Worm (Caenorhabditis elegans) whole organism, L2 larva: Measurements from ENCODE around the gene allo-1.

Experiments
- R02D3.7 ChIP-seq: fragments of 150-350 bp; optimal IDR thresholded peaks from 2 replicates; lab custom pipeline; 2014; ENCODE audit warnings: missing biosample characterization, missing genetic modification characterization
- Y55F3AM.14 ChIP-seq: fragments of 200-800 bp; sonication (Bioruptor generic); optimal IDR thresholded peaks from 2 replicates; lab custom pipeline; 2018; ENCODE audit warnings: mild to moderate bottlenecking, missing genetic modification characterization, missing compliant biosample characterization
- ZK546.5 ChIP-seq: sonication (generic microtip); optimal IDR thresholded peaks from 2 replicates; lab custom pipeline; 2017; ENCODE audit warnings: missing biosample characterization, missing genetic modification characterization
- alr-1 ChIP-seq: fragments of 150-350 bp; optimal IDR thresholded peaks from 2 replicates; lab custom pipeline; 2014; ENCODE audit warnings: missing biosample characterization, missing genetic modification characterization
- aly-2 ChIP-seq: fragments of 150-350 bp; optimal IDR thresholded peaks from 2 replicates; lab custom pipeline; 2014; ENCODE audit warnings: missing biosample characterization, missing genetic modification characterization
- ama-1 ChIP-seq: fragments of 150-350 bp; optimal IDR thresholded peaks from 2 replicates; lab custom pipeline; 2018; ENCODE audit warnings: inconsistent platforms
- ceh-16 ChIP-seq: fragments of 150-350 bp; optimal IDR thresholded peaks from 2 replicates; lab custom pipeline; 2014; ENCODE audit warnings: missing biosample characterization, missing genetic modification characterization
- ceh-82 ChIP-seq: fragments of 150-350 bp; optimal IDR thresholded peaks from 2 replicates; lab custom pipeline; 2014; ENCODE audit warnings: missing biosample characterization, missing genetic modification characterization
- dmd-4 ChIP-seq: sonication (generic microtip); optimal IDR thresholded peaks from 2 replicates; lab custom pipeline; 2017; ENCODE audit warnings: missing biosample characterization, missing genetic modification characterization
- egl-27 ChIP-seq: sonication (generic microtip); optimal IDR thresholded peaks from 3 replicates; lab custom pipeline; 2017; ENCODE audit warnings: missing biosample characterization, missing genetic modification reagents, missing genetic modification characterization
- elt-1 ChIP-seq: fragments of 150-350 bp; optimal IDR thresholded peaks from 2 replicates; lab custom pipeline; 2014; ENCODE audit warnings: missing biosample characterization, missing genetic modification characterization
- fos-1 ChIP-seq: fragments of 150-350 bp; optimal IDR thresholded peaks from 2 replicates; lab custom pipeline; 2014; ENCODE audit warnings: missing biosample characterization, missing genetic modification characterization
- gmeb-1 ChIP-seq: fragments of 150-350 bp; optimal IDR thresholded peaks from 2 replicates; lab custom pipeline; 2014; ENCODE audit warnings: missing biosample characterization, missing genetic modification characterization
- lin-11 ChIP-seq: fragments of 150-350 bp; sonication (generic microtip); optimal IDR thresholded peaks from 2 replicates; lab custom pipeline; 2014; ENCODE audit warnings: missing biosample characterization, missing genetic modification characterization, inconsistent platforms, mixed read lengths
- lin-13 ChIP-seq: fragments of 150-350 bp; optimal IDR thresholded peaks from 2 replicates; lab custom pipeline; 2014; ENCODE audit warnings: missing biosample characterization, missing genetic modification reagents, missing genetic modification characterization
- lin-39 ChIP-seq: fragments of 150-350 bp; optimal IDR thresholded peaks from 2 replicates; lab custom pipeline; 2014; ENCODE audit warnings: missing biosample characterization, missing genetic modification reagents, missing genetic modification characterization
- lsy-2 ChIP-seq, 2 experiments: fragments of 150-350 bp in 1 of 2; sonication (generic microtip) in 1 of 2; optimal IDR thresholded peaks; 2 replicates each; lab custom pipeline; 2014 to 2017; ENCODE audit warnings: missing biosample characterization in 2 of 2, missing genetic modification characterization in 2 of 2
- mab-5 ChIP-seq: fragments of 150-350 bp; optimal IDR thresholded peaks from 2 replicates; lab custom pipeline; 2014; ENCODE audit warnings: missing biosample characterization, missing genetic modification characterization
- mdl-1 ChIP-seq, 2 experiments: fragments of 150-350 bp in 1 of 2; sonication (generic microtip) in 1 of 2; optimal IDR thresholded peaks; 2 replicates each; lab custom pipeline; 2017; ENCODE audit warnings: missing biosample characterization in 2 of 2, missing genetic modification characterization in 2 of 2
- nhr-10 ChIP-seq: sonication (generic microtip); optimal IDR thresholded peaks from 2 replicates; lab custom pipeline; 2017; ENCODE audit warnings: missing biosample characterization, missing genetic modification characterization
- nhr-129 ChIP-seq: fragments of 150-350 bp; optimal IDR thresholded peaks from 2 replicates; lab custom pipeline; 2014; ENCODE audit warnings: missing biosample characterization, missing genetic modification characterization
- nhr-21 ChIP-seq: fragments of 150-350 bp; optimal IDR thresholded peaks from 2 replicates; lab custom pipeline; 2014; ENCODE audit warnings: missing biosample characterization, missing genetic modification characterization
- nhr-237 ChIP-seq: fragments of 150-350 bp; optimal IDR thresholded peaks from 2 replicates; lab custom pipeline; 2014; ENCODE audit warnings: missing biosample characterization, missing genetic modification characterization
- nhr-25 ChIP-seq: fragments of 150-350 bp; sonication (generic microtip); optimal IDR thresholded peaks from 3 replicates; lab custom pipeline; 2014; ENCODE audit warnings: missing biosample characterization, missing genetic modification characterization
- nhr-6 ChIP-seq: fragments of 150-350 bp; optimal IDR thresholded peaks from 2 replicates; lab custom pipeline; 2014; ENCODE audit warnings: missing biosample characterization, missing genetic modification characterization
- nhr-77 ChIP-seq: fragments of 150-350 bp; optimal IDR thresholded peaks from 2 replicates; lab custom pipeline; 2014; ENCODE audit warnings: missing biosample characterization, missing genetic modification characterization
- peb-1 ChIP-seq: fragments of 150-350 bp; optimal IDR thresholded peaks from 2 replicates; lab custom pipeline; 2014; ENCODE audit warnings: missing biosample characterization, missing genetic modification characterization
- sem-4 ChIP-seq: fragments of 150-350 bp; optimal IDR thresholded peaks from 2 replicates; lab custom pipeline; 2014; ENCODE audit warnings: missing biosample characterization, missing genetic modification reagents, missing genetic modification characterization
- sma-3 ChIP-seq: sonication (generic microtip); optimal IDR thresholded peaks from 2 replicates; lab custom pipeline; 2016; ENCODE audit warnings: missing genetic modification reagents, missing genetic modification characterization, missing compliant biosample characterization
- sma-9 ChIP-seq, 2 experiments: fragments of 150-350 bp in 1 of 2; sonication (generic microtip) in 1 of 2; optimal IDR thresholded peaks; 2 replicates each; lab custom pipeline; 2014 to 2016; ENCODE audit warnings: missing genetic modification characterization in 2 of 2, mild to moderate bottlenecking in 1 of 2, missing biosample characterization in 1 of 2, missing compliant biosample characterization in 1 of 2, missing genetic modification reagents in 1 of 2, moderate library complexity in 1 of 2
- snpc-4 ChIP-seq: fragments of 150-350 bp; optimal IDR thresholded peaks from 2 replicates; lab custom pipeline; 2014; ENCODE audit warnings: missing biosample characterization, missing genetic modification characterization
- unc-55 ChIP-seq: fragments of 150-350 bp; sonication (generic microtip); optimal IDR thresholded peaks from 3 replicates; lab custom pipeline; 2014; ENCODE audit warnings: missing biosample characterization, missing genetic modification reagents, missing genetic modification characterization
- unc-62 ChIP-seq: fragments of 150-350 bp; optimal IDR thresholded peaks from 2 replicates; lab custom pipeline; 2014; ENCODE audit warnings: missing biosample characterization, missing genetic modification reagents, missing genetic modification characterization
- zag-1 ChIP-seq: fragments of 150-350 bp; optimal IDR thresholded peaks from 2 replicates; lab custom pipeline; 2014; ENCODE audit warnings: missing biosample characterization, missing genetic modification characterization
- ztf-1 ChIP-seq: fragments of 200-800 bp; sonication (Bioruptor generic); conservative IDR thresholded peaks from 2 replicates; pipeline ENCODE4 v1.3.6; 2022; ENCODE audit warnings: missing genetic modification characterization, missing compliant biosample characterization
- ztf-11 ChIP-seq: sonication (generic microtip); optimal IDR thresholded peaks from 2 replicates; lab custom pipeline; 2017; ENCODE audit warnings: missing biosample characterization, missing genetic modification characterization

Gene allo-1

DNA sequence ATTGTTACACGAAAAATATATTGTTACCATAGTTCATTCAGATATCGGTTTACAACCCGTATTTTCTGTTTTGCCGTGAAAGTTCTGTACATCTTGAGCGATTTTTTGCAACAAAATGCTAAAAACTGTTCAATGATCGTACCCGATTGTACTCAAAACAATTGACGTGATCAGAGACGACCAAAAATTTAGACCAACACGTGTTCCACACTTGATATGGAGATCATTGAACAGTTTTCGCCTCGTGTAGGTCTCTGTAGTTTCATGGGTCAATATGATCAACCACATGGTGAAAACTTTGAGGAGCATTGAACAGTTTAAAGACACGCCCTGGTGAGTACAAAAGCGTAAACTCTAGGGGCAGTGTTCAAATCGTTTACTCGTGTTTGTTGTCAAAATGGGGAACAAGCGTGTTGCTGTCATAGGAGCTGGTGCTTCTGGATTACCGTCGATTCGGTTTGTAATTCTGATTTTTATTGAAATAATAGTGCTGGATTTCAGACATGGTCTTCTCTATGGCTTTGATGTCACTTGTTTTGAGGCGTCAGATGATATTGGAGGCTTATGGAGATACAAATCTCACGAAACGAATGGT, 14.6 kb downstream of the allo-1 start, which contains the start of gene fmo-2:
TSS of gene fmo-2 (plus strand) at position 370 of the 595 bp plus-strand sequence.
- TF ChIP-seq nhr-21, result peak; percentile 65
- no peak for TF ChIP-seq elt-1
- no peak for TF ChIP-seq peb-1
- TF ChIP-seq mdl-1 (tag; optimal IDR thresholded peaks at IDR 0.05; lab: Kevin White, UChicago), result peak in 1 of 2 experiments; percentile 22
- peak; percentile 30 for TF ChIP-seq nhr-129 (tag; lab: Kevin White, UChicago)
- TF ChIP-seq aly-2, result no peak
- peak; percentile 66 for TF ChIP-seq sma-9 (GFP tag; optimal IDR thresholded peaks at IDR 0.05; lab: Kevin White, UChicago)
- no peak for TF ChIP-seq sma-9 (tag; optimal IDR thresholded peaks at IDR 0.05; lab: Kevin White, UChicago)
- no peak for TF ChIP-seq sem-4 (tag; lab: Kevin White, UChicago)

ce11 chrIV:10680379-10680778, 16.5 kb downstream of the allo-1 start, which contains the start of gene K08C7.4:
Gene K08C7.4 (minus strand): TSS chrIV:10680479.
- TF ChIP-seq peb-1 (no peak), alr-1 (tag; lab: Kevin White, UChicago) (no peak), ztf-11 (tag; lab: Kevin White, UChicago) (no peak), lin-13 (GFP tag; lab: Kevin White, UChicago) (no peak), nhr-77 (tag; lab: Kevin White, UChicago) (no peak), R02D3.7 (no peak), mab-5 (tag; lab: Kevin White, UChicago) (no peak), lin-11 (tag; lab: Kevin White, UChicago) (no peak), ztf-1 (no peak), unc-62 (GFP tag; lab: Kevin White, UChicago) (no peak), ZK546.5 (tag; lab: Kevin White, UChicago) (no peak), gmeb-1 (no peak), ceh-82 (tag; lab: Kevin White, UChicago) (no peak), aly-2 (no peak), snpc-4 (tag; lab: Kevin White, UChicago) (no peak), lin-39 (tag; lab: Kevin White, UChicago) (no peak), nhr-21 (no peak), ceh-16 (no peak), lsy-2 (tag; optimal IDR thresholded peaks at IDR 0.05; lab: Kevin White, UChicago) (no peak), ama-1 (lab: Kevin White, UChicago) (no peak)

ce11 chrIV:10668561-10668960, 28.3 kb downstream of the allo-1 start:
- TF ChIP-seq lin-11 (tag; lab: Kevin White, UChicago), result no peak
- no peak for TF ChIP-seq gmeb-1
- TF ChIP-seq sma-9 (GFP tag; optimal IDR thresholded peaks at IDR 0.05; lab: Kevin White, UChicago), result no peak
- TF ChIP-seq sma-9 (tag; optimal IDR thresholded peaks at IDR 0.05; lab: Kevin White, UChicago), result no peak
- TF ChIP-seq fos-1, result no peak
- TF ChIP-seq nhr-237, result no peak
- no peak for TF ChIP-seq nhr-10 (tag; lab: Kevin White, UChicago)
- TF ChIP-seq unc-55, result no peak
- TF ChIP-seq mdl-1 (tag; optimal IDR thresholded peaks at IDR 0.05; lab: Kevin White, UChicago), result no peak
- TF ChIP-seq Y55F3AM.14 (GFP tag; lab: Kevin White, UChicago), result no peak
- TF ChIP-seq egl-27 (tag; lab: Kevin White, UChicago), result no peak
- no peak for TF ChIP-seq ztf-11 (tag; lab: Kevin White, UChicago)
- no peak for TF ChIP-seq sma-3 (GFP tag; lab: Kevin White, UChicago)
- no peak for TF ChIP-seq nhr-6 (tag; lab: Kevin White, UChicago)
- no peak for TF ChIP-seq zag-1 (tag; lab: Kevin White, UChicago)

DNA sequence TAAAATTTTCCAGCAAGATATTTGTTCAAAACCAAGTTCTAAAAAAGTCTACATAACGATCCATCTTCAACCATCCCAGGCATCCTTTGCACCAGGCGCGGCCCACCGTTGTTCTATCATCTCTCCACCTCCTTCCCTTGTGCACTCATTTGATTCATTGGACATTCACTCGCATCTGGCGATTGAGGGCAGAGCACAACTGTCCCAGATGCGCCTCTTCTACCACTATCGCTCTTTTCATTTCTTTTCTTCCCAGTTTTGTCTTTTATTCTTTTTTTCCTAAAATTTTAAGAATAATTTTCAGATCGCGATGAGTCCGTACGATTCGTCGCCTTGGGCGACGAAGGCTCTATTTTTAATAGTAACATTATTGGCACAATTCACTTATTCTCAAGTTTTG, 30.3 kb downstream of the allo-1 start, which contains the start of gene epi-1:
TSS of gene epi-1 (plus strand) at position 301 of the 400 bp plus-strand sequence.
- TF ChIP-seq ZK546.5 (tag; lab: Kevin White, UChicago), result no peak
- TF ChIP-seq mdl-1 (tag; optimal IDR thresholded peaks at IDR 0.05; lab: Kevin White, UChicago), result no peak
- TF ChIP-seq nhr-25, result no peak
- TF ChIP-seq nhr-237, result no peak
- no peak for TF ChIP-seq ceh-82 (tag; lab: Kevin White, UChicago)
- no peak for TF ChIP-seq dmd-4 (tag; lab: Kevin White, UChicago)
- TF ChIP-seq lsy-2 (tag; optimal IDR thresholded peaks at IDR 0.05; lab: Kevin White, UChicago), result no peak
- TF ChIP-seq, all 48 proteins: peak for 0
